Fruit fly (Drosophila melanogaster) ovary, adult (tissue): ENCODE data around the gene CG2701.
A peak's percentile ranks its signal among the peaks of the same experiment; 100 is the strongest.

Experiments used
- CG17801 ChIP-seq: fragments of 200-800 bp; optimal IDR thresholded peaks from 2 replicates; lab custom pipeline; 2019; ENCODE audit warnings: missing biosample characterization, mild to moderate bottlenecking, missing genetic modification characterization, moderate library complexity; ENCODE audit not compliant: partially characterized antibody

Gene CG2701

dm6 chrX:2708156-2708734 lies 11.9 kb downstream of the CG2701 start, which contains the start of gene CG2681:
Gene CG2681 (plus strand): TSS chrX:2708684.
- no peak for TF ChIP-seq CG17801 (GFP tag; lab: Kevin White, UChicago)

dm6 chrX:2707377-2708090 lies 12.6 kb downstream of the CG2701 start, which contains the start of gene CG2680:
Gene CG2680 (minus strand): TSS chrX:2707427.
- no peak for TF ChIP-seq CG17801 (GFP tag; lab: Kevin White, UChicago)

dm6 chrX:2704134-2704773 lies 15.9 kb downstream of the CG2701 start, which contains the start of gene eIF2Bbeta:
Gene eIF2Bbeta (plus strand): TSS chrX:2704571.
- no peak for TF ChIP-seq CG17801 (GFP tag; lab: Kevin White, UChicago)

DNA sequence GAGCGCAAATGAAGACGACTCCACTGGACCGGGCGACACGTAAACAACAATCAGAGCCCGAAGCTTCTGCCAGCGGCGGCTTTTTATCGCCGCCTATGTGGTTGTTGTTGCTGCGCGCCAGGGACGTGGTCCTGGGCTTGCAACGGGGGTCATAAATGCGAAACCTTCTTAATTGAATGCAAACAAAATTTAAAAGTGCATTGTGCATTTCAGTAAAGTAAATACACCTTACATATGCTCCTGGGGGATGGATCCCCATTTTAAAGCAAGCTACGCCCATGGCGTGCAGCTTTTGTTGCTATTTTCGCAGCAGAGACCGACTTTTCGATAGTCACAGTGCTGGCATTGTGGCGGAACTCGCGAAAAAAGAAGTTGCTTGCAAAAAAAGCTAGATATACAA lies 16.4 kb downstream of the CG2701 start, which contains the start of gene Ugalt:
Gene Ugalt (minus strand): TSS at position 160 of the 400 bp plus-strand sequence.
- peak; percentile 100 for TF ChIP-seq CG17801 (GFP tag; lab: Kevin White, UChicago)

- no peak for TF ChIP-seq CG17801 (GFP tag; lab: Kevin White, UChicago)
These were observed 21.8 kb downstream of the CG2701 start, which contains the start of the genes Spg7 and Lint-O for dm6 chrX:2698064-2698894. Gene Spg7 (minus strand): TSS chrX:2698211. Gene Lint-O (plus strand): TSS chrX:2698701.

DNA sequence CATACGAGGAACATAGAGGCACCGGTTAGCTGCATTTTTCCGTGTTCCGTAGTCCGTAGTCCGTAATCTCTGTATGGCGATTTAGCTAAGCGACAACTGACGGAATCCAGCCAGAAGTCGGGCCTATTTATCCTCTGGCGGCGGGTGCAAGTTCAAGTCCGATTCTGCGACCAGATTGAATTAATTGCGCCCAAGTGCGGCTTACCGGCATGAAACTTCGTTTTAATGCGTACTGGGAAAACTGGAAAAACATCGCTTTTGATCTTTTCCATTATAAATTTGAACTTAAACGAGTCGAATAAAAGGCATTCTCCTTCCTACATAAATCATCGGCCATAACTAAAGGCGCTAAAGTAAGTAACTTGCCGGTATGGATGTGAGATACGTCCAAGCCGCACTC lies 26.3 kb downstream of the CG2701 start, which contains the start of gene dyw:
Gene dyw (minus strand): TSS at position 101 of the 400 bp plus-strand sequence.
- no peak for TF ChIP-seq CG17801 (GFP tag; lab: Kevin White, UChicago)

dm6 chrX:2690376-2690775 lies 29.8 kb downstream of the CG2701 start:
- TF ChIP-seq CG17801 (GFP tag; lab: Kevin White, UChicago), result no peak

DNA sequence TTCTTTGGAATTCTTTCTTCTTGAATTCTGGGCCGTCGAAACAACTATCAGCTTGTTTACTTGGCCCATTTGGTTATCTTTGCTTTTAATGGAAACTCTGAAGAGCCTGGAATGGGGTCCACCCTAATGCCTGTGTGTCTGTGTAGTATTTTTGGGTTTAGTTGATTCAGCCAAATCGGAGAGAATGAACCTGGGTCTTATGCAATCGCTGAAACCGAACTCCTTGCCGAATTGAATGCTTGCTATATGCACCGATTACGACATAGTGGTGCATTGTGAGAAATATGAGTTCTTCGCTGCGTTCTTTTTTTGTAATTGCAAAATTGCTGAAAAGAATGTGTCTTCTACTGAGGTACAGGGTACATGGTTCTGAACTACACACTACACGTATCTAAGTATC lies 33.2 kb downstream of the CG2701 start:
- no peak for TF ChIP-seq CG17801 (GFP tag; lab: Kevin White, UChicago)

- TF ChIP-seq CG17801 (GFP tag; lab: Kevin White, UChicago), result no peak
These were observed 34.5 kb downstream of the CG2701 start, which contains the start of gene per for dm6 chrX:2685580-2685979. Gene per (plus strand): TSS chrX:2685580.

DNA sequence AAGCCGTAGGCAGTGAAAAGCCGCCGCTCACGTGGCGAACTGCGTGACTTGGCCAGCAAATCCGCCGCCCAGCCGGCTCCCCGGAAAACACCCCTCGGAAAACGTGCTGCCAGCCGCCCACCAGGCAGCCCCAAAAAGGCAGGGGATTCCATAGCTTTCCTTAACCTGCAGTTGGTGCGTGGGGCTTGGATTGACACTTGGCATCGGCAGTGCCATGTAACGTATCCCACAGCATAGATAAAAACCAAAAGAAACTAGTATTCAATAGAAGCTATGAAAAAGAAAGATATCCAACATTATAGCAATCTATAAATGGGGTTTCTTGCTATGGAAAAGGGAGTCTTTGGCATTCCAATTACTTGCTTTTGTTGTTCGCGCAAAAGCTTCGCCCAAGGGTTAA lies 35.1 kb downstream of the CG2701 start:
- no peak for TF ChIP-seq CG17801 (GFP tag; lab: Kevin White, UChicago)

- TF ChIP-seq CG17801 (GFP tag; lab: Kevin White, UChicago), result no peak
These were observed 35.7 kb downstream of the CG2701 start for dm6 chrX:2684442-2684841.

DNA sequence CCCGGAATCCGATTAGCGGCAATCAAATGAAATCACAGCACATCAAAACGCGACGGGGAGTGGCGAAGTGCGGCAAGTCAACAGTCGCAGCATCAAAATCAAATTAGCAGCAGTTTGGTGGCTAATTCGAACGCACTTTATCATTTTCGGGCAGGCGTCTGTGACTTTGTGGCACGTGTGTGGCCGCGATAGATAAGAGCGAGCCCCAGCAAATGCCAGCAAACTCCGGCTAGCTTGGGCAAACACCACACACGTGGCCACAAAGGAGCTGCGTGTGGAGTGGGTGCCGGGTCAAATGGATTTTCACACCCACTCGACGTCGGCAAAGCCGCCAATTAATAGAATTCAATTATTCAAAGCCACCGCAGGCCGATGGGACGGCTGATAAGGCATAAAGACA lies 36.2 kb downstream of the CG2701 start:
- no peak for TF ChIP-seq CG17801 (GFP tag; lab: Kevin White, UChicago)

- no peak for TF ChIP-seq CG17801 (GFP tag; lab: Kevin White, UChicago)
These were observed 37.3 kb downstream of the CG2701 start, which contains the start of gene CG2652 for dm6 chrX:2682832-2683231. Gene CG2652 (minus strand): TSS chrX:2682932.

dm6 chrX:2681601-2682000 lies 38.5 kb downstream of the CG2701 start, which contains the start of gene HLH3B:
Gene HLH3B (minus strand): TSS chrX:2681723.
- no peak for TF ChIP-seq CG17801 (GFP tag; lab: Kevin White, UChicago)
